Fruit fly (Drosophila melanogaster) whole organism, embryonic: ENCODE results near the gene CG1628.

Experiments
- Ada2b ChIP-seq: fragments of 200-800 bp; sonication (Bioruptor generic); IDR thresholded peaks from 2 replicates; pipeline ENCODE4 v1.3.6; 2022; ENCODE audit warnings: missing biosample characterization, missing genetic modification characterization
- CG12391 ChIP-seq: fragments of 200-800 bp; sonication (Bioruptor generic); optimal IDR thresholded peaks from 3 replicates; lab custom pipeline; 2018; ENCODE audit warnings: missing biosample characterization, mild to moderate bottlenecking, missing genetic modification characterization, moderate library complexity
- CG12659 ChIP-seq: fragments of 200-800 bp; sonication (Bioruptor generic); optimal IDR thresholded peaks from 3 replicates; lab custom pipeline; 2017; ENCODE audit warnings: mild to moderate bottlenecking, missing biosample characterization, missing genetic modification reagents, missing genetic modification characterization
- CG13296 ChIP-seq: fragments of 200-800 bp; sonication (Bioruptor generic); optimal IDR thresholded peaks from 3 replicates; lab custom pipeline; 2018; ENCODE audit warnings: missing biosample characterization, mild to moderate bottlenecking, missing genetic modification characterization
- CG13424 ChIP-seq: fragments of 200-800 bp; sonication (Bioruptor generic); optimal IDR thresholded peaks from 2 replicates; lab custom pipeline; 2019; ENCODE audit warnings: missing biosample characterization, mild to moderate bottlenecking, missing genetic modification characterization, moderate library complexity
- CG14050 ChIP-seq: fragments of 200-800 bp; sonication (Bioruptor generic); IDR thresholded peaks from 3 replicates; pipeline ENCODE4 v1.3.6; 2022; ENCODE audit warnings: missing biosample characterization, missing genetic modification characterization
- CG14710 ChIP-seq: fragments of 200-800 bp; sonication (Bioruptor generic); optimal IDR thresholded peaks from 3 replicates; lab custom pipeline; 2019; ENCODE audit warnings: missing biosample characterization, mild to moderate bottlenecking, missing genetic modification characterization, moderate library complexity
- CG14965 ChIP-seq: fragments of 200-800 bp; sonication (Bioruptor generic); optimal IDR thresholded peaks from 2 replicates; lab custom pipeline; 2016; ENCODE audit warnings: missing biosample characterization, missing genetic modification characterization, borderline replicate concordance
- CG15269 ChIP-seq: fragments of 200-800 bp; sonication (Bioruptor generic); optimal IDR thresholded peaks from 2 replicates; lab custom pipeline; 2018; ENCODE audit warnings: missing biosample characterization, mild to moderate bottlenecking, missing genetic modification characterization, moderate library complexity
- CG17328 ChIP-seq: fragments of 200-800 bp; sonication (Bioruptor generic); IDR thresholded peaks from 2 replicates; pipeline ENCODE4 v1.3.6; 2022; ENCODE audit warnings: missing biosample characterization, missing genetic modification characterization
- CG17359 ChIP-seq: fragments of 200-800 bp; sonication (Bioruptor generic); optimal IDR thresholded peaks from 3 replicates; lab custom pipeline; 2018; ENCODE audit warnings: missing biosample characterization, mild to moderate bottlenecking, missing genetic modification characterization, moderate library complexity
- CG2889 ChIP-seq: fragments of 200-800 bp; sonication (Bioruptor generic); IDR thresholded peaks from 3 replicates; pipeline ENCODE4 v1.3.6; 2022; ENCODE audit warnings: missing biosample characterization, missing genetic modification characterization
- CG30403 ChIP-seq: fragments of 200-800 bp; sonication (Bioruptor generic); optimal IDR thresholded peaks from 3 replicates; lab custom pipeline; 2016; ENCODE audit warnings: missing biosample characterization, missing genetic modification characterization
- CG4707 ChIP-seq: fragments of 200-800 bp; sonication (Bioruptor generic); optimal IDR thresholded peaks from 2 replicates; lab custom pipeline; 2018; ENCODE audit warnings: missing biosample characterization, mild to moderate bottlenecking, missing genetic modification characterization, moderate library complexity
- CG6813 ChIP-seq: fragments of 200-800 bp; sonication (Bioruptor generic); optimal IDR thresholded peaks from 2 replicates; lab custom pipeline; 2017; ENCODE audit warnings: missing biosample characterization, missing genetic modification characterization, mild to moderate bottlenecking, moderate library complexity, missing genetic modification reagents
- CG7372 ChIP-seq: fragments of 200-800 bp; sonication (Bioruptor generic); IDR thresholded peaks from 2 replicates; pipeline ENCODE4 v1.3.6; 2022; ENCODE audit warnings: missing biosample characterization, missing genetic modification characterization
- CG7987 ChIP-seq: fragments of 200-800 bp; sonication (Bioruptor generic); optimal IDR thresholded peaks from 2 replicates; lab custom pipeline; 2018; ENCODE audit warnings: missing biosample characterization, mild to moderate bottlenecking, missing genetic modification characterization, moderate library complexity
- CG8924 ChIP-seq: fragments of 200-800 bp; optimal IDR thresholded peaks from 3 replicates; lab custom pipeline; 2019; ENCODE audit warnings: missing biosample characterization, mild to moderate bottlenecking, missing genetic modification characterization, moderate library complexity
- CG9727 ChIP-seq: fragments of 200-800 bp; sonication (Bioruptor generic); optimal IDR thresholded peaks from 3 replicates; lab custom pipeline; 2017; ENCODE audit warnings: missing biosample characterization, mild to moderate bottlenecking, missing genetic modification characterization
- CHES-1-like ChIP-seq: fragments of 200-800 bp; sonication (Bioruptor generic); optimal IDR thresholded peaks from 2 replicates; lab custom pipeline; 2016; ENCODE audit warnings: missing biosample characterization, missing genetic modification characterization
- CrebB ChIP-seq: fragments of 200-800 bp; sonication (Bioruptor generic); optimal IDR thresholded peaks from 3 replicates; lab custom pipeline; 2018; ENCODE audit warnings: missing biosample characterization, mild to moderate bottlenecking, missing genetic modification characterization
- Dad ChIP-seq: fragments of 200-800 bp; sonication (Bioruptor generic); optimal IDR thresholded peaks from 3 replicates; lab custom pipeline; 2016; ENCODE audit warnings: missing biosample characterization, missing genetic modification characterization
- E2f1 ChIP-seq: fragments of 200-800 bp; sonication (Bioruptor generic); IDR thresholded peaks from 2 replicates; pipeline ENCODE4 v1.3.6; 2022; ENCODE audit warnings: missing biosample characterization, missing genetic modification characterization
- Fer2 ChIP-seq: fragments of 200-800 bp; sonication (Bioruptor generic); optimal IDR thresholded peaks from 2 replicates; lab custom pipeline; 2018; ENCODE audit warnings: missing biosample characterization, mild to moderate bottlenecking, missing genetic modification characterization, moderate library complexity
- Gsc ChIP-seq: fragments of 200-800 bp; sonication (Bioruptor generic); IDR thresholded peaks from 2 replicates; pipeline ENCODE4 v1.3.6; 2022; ENCODE audit warnings: missing biosample characterization, missing genetic modification characterization
- HmgZ ChIP-seq: fragments of 200-800 bp; sonication (Bioruptor generic); optimal IDR thresholded peaks from 2 replicates; lab custom pipeline; 2018; ENCODE audit warnings: missing biosample characterization, mild to moderate bottlenecking, missing genetic modification characterization
- Pdp1 ChIP-seq, 2 experiments: fragments of 200-800 bp; sonication (Bioruptor generic); optimal IDR thresholded peaks; 3 replicates each; lab custom pipeline; 2016; ENCODE audit warnings: missing biosample characterization in 2 of 2, missing genetic modification characterization in 2 of 2, mild to moderate bottlenecking in 1 of 2, moderate library complexity in 1 of 2
- Sry-δ ChIP-seq: fragments of 200-800 bp; sonication (Bioruptor generic); optimal IDR thresholded peaks from 2 replicates; lab custom pipeline; 2016; ENCODE audit warnings: missing biosample characterization, missing genetic modification characterization
- Tbp ChIP-seq: fragments of >200 bp; optimal IDR thresholded peaks from 2 replicates; lab custom pipeline; 2018; ENCODE audit warnings: missing biosample characterization, missing genetic modification characterization
- cas ChIP-seq: fragments of 200-800 bp; sonication (Bioruptor generic); IDR thresholded peaks from 2 replicates; pipeline ENCODE4 v1.3.6; 2022; ENCODE audit warnings: missing biosample characterization, missing genetic modification characterization
- crc ChIP-seq: fragments of 200-800 bp; sonication (Bioruptor generic); optimal IDR thresholded peaks from 2 replicates; lab custom pipeline; 2016; ENCODE audit warnings: missing biosample characterization, missing genetic modification characterization
- dati ChIP-seq: fragments of 200-800 bp; sonication (Bioruptor generic); IDR thresholded peaks from 2 replicates; pipeline ENCODE4 v1.3.6; 2022; ENCODE audit warnings: missing biosample characterization, missing genetic modification characterization
- dysf ChIP-seq: fragments of 200-800 bp; sonication (Bioruptor generic); IDR thresholded peaks from 3 replicates; pipeline ENCODE4 v1.3.6; 2022; ENCODE audit warnings: missing biosample characterization, missing genetic modification characterization
- exex ChIP-seq: fragments of 200-800 bp; sonication (Bioruptor generic); optimal IDR thresholded peaks from 4 replicates; lab custom pipeline; 2018; ENCODE audit warnings: missing biosample characterization, mild to moderate bottlenecking, missing genetic modification characterization, moderate library complexity
- gem ChIP-seq: fragments of 200-800 bp; sonication (Bioruptor generic); optimal IDR thresholded peaks from 2 replicates; lab custom pipeline; 2019; ENCODE audit warnings: missing biosample characterization, mild to moderate bottlenecking, missing genetic modification characterization, moderate library complexity
- hb ChIP-seq: fragments of 200-800 bp; sonication (Bioruptor generic); IDR thresholded peaks from 3 replicates; pipeline ENCODE4 v1.3.6; 2022; ENCODE audit warnings: missing biosample characterization, missing genetic modification characterization; ENCODE audit not compliant: partially characterized antibody
- lab ChIP-seq: fragments of 200-800 bp; sonication (Bioruptor generic); optimal IDR thresholded peaks from 3 replicates; lab custom pipeline; 2017; ENCODE audit warnings: missing biosample characterization, missing genetic modification characterization, mild to moderate bottlenecking, moderate library complexity, missing genetic modification reagents
- nau ChIP-seq: fragments of 200-800 bp; sonication (Bioruptor generic); optimal IDR thresholded peaks from 3 replicates; lab custom pipeline; 2017; ENCODE audit warnings: missing biosample characterization, mild to moderate bottlenecking, missing genetic modification characterization, missing genetic modification reagents
- nmo ChIP-seq: fragments of 200-800 bp; sonication (Bioruptor generic); optimal IDR thresholded peaks from 2 replicates; lab custom pipeline; 2018; ENCODE audit warnings: missing biosample characterization, mild to moderate bottlenecking, missing genetic modification characterization, moderate library complexity
- nom ChIP-seq: fragments of 200-800 bp; sonication (Bioruptor generic); optimal IDR thresholded peaks from 2 replicates; lab custom pipeline; 2017; ENCODE audit warnings: missing biosample characterization, missing genetic modification characterization, mild to moderate bottlenecking, moderate library complexity, missing genetic modification reagents
- prd ChIP-seq, 3 experiments: fragments of >200 bp in 2 of 3; fragments of 200-800 bp in 1 of 3; sonication (Bioruptor generic) in 1 of 3; optimal IDR thresholded peaks in 2 of 3; IDR thresholded peaks in 1 of 3; 2 replicates in 2 of 3; 3 replicates in 1 of 3; pipeline versions ENCODE4 v1.3.6 to Lab custom; 2017 to 2022; ENCODE audit warnings: missing biosample characterization in 1 of 3, missing genetic modification characterization in 1 of 3
- rib ChIP-seq: fragments of 200-800 bp; sonication (Bioruptor generic); IDR thresholded peaks from 2 replicates; pipeline ENCODE4 v1.3.6; 2022; ENCODE audit warnings: missing biosample characterization, missing genetic modification characterization
- sc ChIP-seq, 3 experiments: fragments of >200 bp in 2 of 3; fragments of 200-800 bp in 1 of 3; sonication (Bioruptor generic) in 1 of 3; optimal IDR thresholded peaks; 2 replicates in 2 of 3; 3 replicates in 1 of 3; lab custom pipeline; 2017; ENCODE audit warnings: mild to moderate bottlenecking in 1 of 3, missing biosample characterization in 1 of 3, missing genetic modification characterization in 1 of 3, missing genetic modification reagents in 1 of 3
- sens ChIP-seq: fragments of 200-800 bp; sonication (Bioruptor generic); peaks from one replicate; lab custom pipeline; 2016; ENCODE audit warnings: missing biosample characterization, missing genetic modification characterization
- sisA ChIP-seq: fragments of 200-800 bp; sonication (Bioruptor generic); IDR thresholded peaks from 2 replicates; pipeline ENCODE4 v1.3.6; 2022; ENCODE audit warnings: missing biosample characterization, missing genetic modification characterization
- tgo ChIP-seq: fragments of 200-800 bp; sonication (Bioruptor generic); IDR thresholded peaks from 3 replicates; pipeline ENCODE4 v1.3.6; 2022; ENCODE audit warnings: missing biosample characterization, missing genetic modification characterization
- zf30C ChIP-seq: fragments of 200-800 bp; sonication (Bioruptor generic); optimal IDR thresholded peaks from 3 replicates; lab custom pipeline; 2018; ENCODE audit warnings: missing biosample characterization, mild to moderate bottlenecking, missing genetic modification characterization

The CG1628 gene

dm6 chrX:10620144-10621005 lies 17.9 kb upstream of the CG1628 start, which contains the start of gene CG43347 (continued):
- TF ChIP-seq CG17359 (peak; percentile 72), CG17328 (GFP tag; lab: Robert Waterston, UW) (peak; percentile 48), CG7987 (GFP tag; lab: Kevin White, UChicago) (no peak), nom (GFP tag; lab: Kevin White, UChicago) (peak; percentile 5), sens (peak; percentile 79), CG14050 (GFP tag; lab: Robert Waterston, UW) (0 out of 3 replicates have a peak, but pooled peaks have one; percentile 25), E2f1 (peak; percentile 59), nau (GFP tag; lab: Kevin White, UChicago) (peak; percentile 62), tgo (GFP tag; lab: Robert Waterston, UW) (peak; percentile 49; the same call in 2 of the 3 replicates), crc (GFP tag; lab: Kevin White, UChicago) (no peak), CG6813 (GFP tag; lab: Kevin White, UChicago) (peak; percentile 69), prd (optimal IDR thresholded peaks at IDR 0.05; lab: Kevin White, UChicago) (no peak), prd (GFP tag; IDR thresholded peaks at IDR 0.05; lab: Robert Waterston, UW) (peak; percentile 63; the same call in 2 of the 3 replicates), CG14965 (GFP tag; lab: Kevin White, UChicago) (no peak), CG2889 (GFP tag; lab: Robert Waterston, UW) (no peak), CG8924 (tag; lab: Kevin White, UChicago) (peak; percentile 74), zf30C (GFP tag; lab: Kevin White, UChicago) (peak; percentile 74), dati (GFP tag; lab: Robert Waterston, UW) (no peak), exex (tag; lab: Kevin White, UChicago) (peak; percentile 40), CG13424 (tag; lab: Kevin White, UChicago) (peak; percentile 82), Fer2 (tag; lab: Kevin White, UChicago) (peak; percentile 28), sisA (peak; percentile 56), HmgZ (peak; percentile 34), CG15269 (peak; percentile 80), Pdp1 (GFP tag; optimal IDR thresholded peaks at IDR 0.05; lab: Kevin White, UChicago) (peak; percentile 22 to 44), lab (GFP tag; lab: Kevin White, UChicago) (peak; percentile 86), Tbp (GFP tag; lab: Kevin White, UChicago) (no peak), CG9727 (GFP tag; lab: Kevin White, UChicago) (peak; percentile 73), Gsc (GFP tag; lab: Robert Waterston, UW) (no peak), CG7372 (GFP tag; lab: Robert Waterston, UW) (peak; percentile 38; the same call in 1 of the 2 replicates), sc (optimal IDR thresholded peaks at IDR 0.05; lab: Kevin White, UChicago) (no peak), sc (GFP tag; optimal IDR thresholded peaks at IDR 0.05; lab: Kevin White, UChicago) (peak; percentile 38), CrebB (tag; lab: Kevin White, UChicago) (peak; percentile 19), CG13296 (peak; percentile 76), CG12659 (GFP tag; lab: Kevin White, UChicago) (peak; percentile 66), cas (GFP tag; lab: Robert Waterston, UW) (no peak), nmo (GFP tag; lab: Kevin White, UChicago) (peak; percentile 77), CG30403 (peak; percentile 76), rib (no peak), Ada2b (peak; percentile 43; the same call in 1 of the 2 replicates), CG14710 (tag; lab: Kevin White, UChicago) (peak; percentile 43), Dad (GFP tag; lab: Kevin White, UChicago) (no peak), dysf (peak; percentile 82), gem (peak; percentile 83), hb (no peak), CG12391 (tag; lab: Kevin White, UChicago) (peak; percentile 73), CHES-1-like (GFP tag; lab: Kevin White, UChicago) (no peak), CG4707 (GFP tag; lab: Kevin White, UChicago) (no peak), Sry-δ (GFP tag; lab: Kevin White, UChicago) (no peak)
